Fruit fly (Drosophila melanogaster) whole organism, adult: ENCODE measurements around the gene Sec24CD.

ENCODE experiments used
- CG11617 ChIP-seq: fragments of 200-800 bp; sonication (Bioruptor generic); optimal IDR thresholded peaks from 2 replicates; lab custom pipeline; 2017; ENCODE audit warnings: mild to moderate bottlenecking, missing biosample characterization, missing genetic modification reagents, missing genetic modification characterization
- CG12768 ChIP-seq: fragments of 200-800 bp; sonication (Bioruptor generic); optimal IDR thresholded peaks from 2 replicates; lab custom pipeline; 2017; ENCODE audit warnings: missing biosample characterization, missing genetic modification characterization, mild to moderate bottlenecking, moderate library complexity, missing genetic modification reagents
- CG14711 ChIP-seq: fragments of 200-800 bp; sonication (Bioruptor generic); optimal IDR thresholded peaks from 2 replicates; lab custom pipeline; 2018; ENCODE audit warnings: missing biosample characterization, mild to moderate bottlenecking, missing genetic modification characterization, moderate library complexity
- CG1620 ChIP-seq: fragments of 200-800 bp; sonication (Bioruptor generic); optimal IDR thresholded peaks from 2 replicates; lab custom pipeline; 2016; ENCODE audit warnings: missing biosample characterization, missing genetic modification characterization
- CG33017 ChIP-seq: fragments of 200-800 bp; sonication (Bioruptor generic); optimal IDR thresholded peaks from 2 replicates; lab custom pipeline; 2018; ENCODE audit warnings: missing biosample characterization, mild to moderate bottlenecking, missing genetic modification characterization, moderate library complexity
- CG5204 ChIP-seq: fragments of 200-800 bp; sonication (Bioruptor generic); optimal IDR thresholded peaks from 2 replicates; lab custom pipeline; 2016; ENCODE audit warnings: missing biosample characterization, missing genetic modification characterization
- CG7045 ChIP-seq: fragments of 200-800 bp; sonication (Bioruptor generic); optimal IDR thresholded peaks from 2 replicates; lab custom pipeline; 2017; ENCODE audit warnings: missing biosample characterization, mild to moderate bottlenecking, missing genetic modification characterization
- CG7101 ChIP-seq: fragments of 200-800 bp; sonication (Bioruptor generic); optimal IDR thresholded peaks from 2 replicates; lab custom pipeline; 2018; ENCODE audit warnings: missing biosample characterization, mild to moderate bottlenecking, missing genetic modification characterization, moderate library complexity
- Clk ChIP-seq: fragments of 200-800 bp; sonication (Bioruptor generic); optimal IDR thresholded peaks from 2 replicates; lab custom pipeline; 2017; ENCODE audit warnings: missing biosample characterization, missing genetic modification characterization
- Crg-1 ChIP-seq: fragments of 200-800 bp; sonication (Bioruptor generic); optimal IDR thresholded peaks from 2 replicates; lab custom pipeline; 2016; ENCODE audit warnings: missing biosample characterization, missing genetic modification characterization
- Hr96 ChIP-seq: fragments of 200-800 bp; sonication (Bioruptor generic); optimal IDR thresholded peaks from 2 replicates; lab custom pipeline; 2016; ENCODE audit warnings: missing biosample characterization, missing genetic modification characterization
- Mnt ChIP-seq: fragments of 200-800 bp; sonication (Bioruptor generic); optimal IDR thresholded peaks from 2 replicates; lab custom pipeline; 2016; ENCODE audit warnings: missing biosample characterization, mild to moderate bottlenecking, missing genetic modification characterization
- bab1 ChIP-seq: fragments of 200-800 bp; sonication (Bioruptor generic); optimal IDR thresholded peaks from 3 replicates; lab custom pipeline; 2019; ENCODE audit warnings: missing biosample characterization, mild to moderate bottlenecking, missing genetic modification characterization, moderate library complexity
- cic ChIP-seq: fragments of 200-800 bp; sonication (Bioruptor generic); optimal IDR thresholded peaks from 2 replicates; lab custom pipeline; 2017; ENCODE audit warnings: missing biosample characterization, mild to moderate bottlenecking, missing genetic modification characterization, moderate library complexity
- cnc ChIP-seq, 2 experiments: fragments of >200 bp; optimal IDR thresholded peaks; 2 replicates each; lab custom pipeline; 2017
- kay ChIP-seq: fragments of 200-800 bp; sonication (Bioruptor generic); peaks from one replicate; lab custom pipeline; 2016; ENCODE audit warnings: missing biosample characterization, missing genetic modification characterization, borderline replicate concordance
- ovo ChIP-seq: fragments of 200-800 bp; sonication (Bioruptor generic); optimal IDR thresholded peaks from 2 replicates; lab custom pipeline; 2016; ENCODE audit warnings: missing biosample characterization, missing genetic modification characterization
- pad ChIP-seq: fragments of 200-800 bp; sonication (Bioruptor generic); optimal IDR thresholded peaks from 3 replicates; lab custom pipeline; 2017; ENCODE audit warnings: missing biosample characterization, missing genetic modification characterization, mild to moderate bottlenecking, moderate library complexity, missing genetic modification reagents
- tj ChIP-seq: fragments of 200-800 bp; sonication (Bioruptor generic); optimal IDR thresholded peaks from 3 replicates; lab custom pipeline; 2017; ENCODE audit warnings: missing biosample characterization, mild to moderate bottlenecking, missing genetic modification characterization, moderate library complexity
- toe ChIP-seq: fragments of 200-800 bp; sonication (Bioruptor generic); optimal IDR thresholded peaks from 2 replicates; lab custom pipeline; 2016; ENCODE audit warnings: missing biosample characterization, missing genetic modification characterization

The Sec24CD gene

dm6 chr2L:2220573-2221332, 15.9 kb downstream of the Sec24CD start, which contains the start of gene papi:
papi (plus strand) TSS chr2L:2220748.
- peak; percentile 28 for TF ChIP-seq CG33017 (tag; lab: Kevin White, UChicago)
- no peak for TF ChIP-seq pad (GFP tag; lab: Kevin White, UChicago)
- no peak for TF ChIP-seq CG7045 (GFP tag; lab: Kevin White, UChicago)
- no peak for TF ChIP-seq CG11617 (GFP tag; lab: Kevin White, UChicago)
- TF ChIP-seq Crg-1 (GFP tag; lab: Kevin White, UChicago): no peak
- no peak for TF ChIP-seq bab1 (GFP tag; lab: Kevin White, UChicago)
- TF ChIP-seq Mnt (GFP tag; lab: Kevin White, UChicago): peak; percentile 99
- peak; percentile 70 for TF ChIP-seq ovo (GFP tag; lab: Kevin White, UChicago)
- TF ChIP-seq Clk (GFP tag; lab: Kevin White, UChicago): no peak
- TF ChIP-seq toe (GFP tag; lab: Kevin White, UChicago): no peak
- TF ChIP-seq cic (GFP tag; lab: Kevin White, UChicago): peak; percentile 34
- TF ChIP-seq CG12768: no peak
- TF ChIP-seq Hr96 (GFP tag; lab: Kevin White, UChicago): no peak
- no peak for TF ChIP-seq cnc (optimal IDR thresholded peaks at IDR 0.05; lab: Kevin White, UChicago)
- no peak for TF ChIP-seq CG5204 (GFP tag; lab: Kevin White, UChicago)
- TF ChIP-seq tj (GFP tag; lab: Kevin White, UChicago): no peak
- no peak for TF ChIP-seq CG1620 (GFP tag; lab: Kevin White, UChicago)
- no peak for TF ChIP-seq kay (GFP tag; lab: Kevin White, UChicago)
- no peak for TF ChIP-seq CG14711 (tag; lab: Kevin White, UChicago)
- peak; percentile 47 for TF ChIP-seq CG7101 (tag; lab: Kevin White, UChicago)

dm6 chr2L:2217067-2217684, 19.5 kb downstream of the Sec24CD start, which contains the start of the genes CG15386, CG42371 and mio:
CG15386 (minus strand) TSS chr2L:2217246.
CG42371 (minus strand) TSS chr2L:2217246.
mio (plus strand) TSS chr2L:2217290.
- TF ChIP-seq CG11617 (GFP tag; lab: Kevin White, UChicago): peak; percentile 74
- TF ChIP-seq CG33017 (tag; lab: Kevin White, UChicago): peak; percentile 71
- TF ChIP-seq tj (GFP tag; lab: Kevin White, UChicago): peak; percentile 38
- TF ChIP-seq cnc (optimal IDR thresholded peaks at IDR 0.05; lab: Kevin White, UChicago): no peak
- peak; percentile 32 for TF ChIP-seq CG1620 (GFP tag; lab: Kevin White, UChicago)
- peak; percentile 27 for TF ChIP-seq CG12768
- peak; percentile 94 for TF ChIP-seq Mnt (GFP tag; lab: Kevin White, UChicago)
- no peak for TF ChIP-seq kay (GFP tag; lab: Kevin White, UChicago)
- TF ChIP-seq ovo (GFP tag; lab: Kevin White, UChicago): no peak
- TF ChIP-seq CG7045 (GFP tag; lab: Kevin White, UChicago): no peak
- TF ChIP-seq bab1 (GFP tag; lab: Kevin White, UChicago): peak; percentile 54
- TF ChIP-seq Hr96 (GFP tag; lab: Kevin White, UChicago): no peak
- TF ChIP-seq toe (GFP tag; lab: Kevin White, UChicago): no peak
- TF ChIP-seq CG14711 (tag; lab: Kevin White, UChicago): peak; percentile 47
- peak; percentile 52 for TF ChIP-seq pad (GFP tag; lab: Kevin White, UChicago)
- no peak for TF ChIP-seq Clk (GFP tag; lab: Kevin White, UChicago)
- peak; percentile 94 for TF ChIP-seq cic (GFP tag; lab: Kevin White, UChicago)
- TF ChIP-seq CG5204 (GFP tag; lab: Kevin White, UChicago): no peak
- TF ChIP-seq CG7101 (tag; lab: Kevin White, UChicago): peak; percentile 53
- peak; percentile 66 for TF ChIP-seq Crg-1 (GFP tag; lab: Kevin White, UChicago)

dm6 chr2L:2216065-2216464, 20.6 kb downstream of the Sec24CD start, which contains the start of gene daed:
daed (minus strand) TSS chr2L:2216311.
- TF ChIP-seq pad (GFP tag; lab: Kevin White, UChicago) (peak; percentile 28), cic (GFP tag; lab: Kevin White, UChicago) (peak; percentile 34), kay (GFP tag; lab: Kevin White, UChicago) (no peak), Hr96 (GFP tag; lab: Kevin White, UChicago) (no peak), toe (GFP tag; lab: Kevin White, UChicago) (no peak), cnc (optimal IDR thresholded peaks at IDR 0.05; lab: Kevin White, UChicago) (no peak), CG11617 (GFP tag; lab: Kevin White, UChicago) (no peak), Mnt (GFP tag; lab: Kevin White, UChicago) (peak; percentile 16), tj (GFP tag; lab: Kevin White, UChicago) (no peak), CG12768 (peak; percentile 23), CG33017 (tag; lab: Kevin White, UChicago) (peak; percentile 70), CG7101 (tag; lab: Kevin White, UChicago) (peak; percentile 64), CG14711 (tag; lab: Kevin White, UChicago) (no peak), CG7045 (GFP tag; lab: Kevin White, UChicago) (no peak), ovo (GFP tag; lab: Kevin White, UChicago) (no peak), CG1620 (GFP tag; lab: Kevin White, UChicago) (no peak), bab1 (GFP tag; lab: Kevin White, UChicago) (peak; percentile 9), Crg-1 (GFP tag; lab: Kevin White, UChicago) (peak; percentile 18), Clk (GFP tag; lab: Kevin White, UChicago) (no peak)

- peak; percentile 62 for TF ChIP-seq CG7101 (tag; lab: Kevin White, UChicago)
- TF ChIP-seq CG5204 (GFP tag; lab: Kevin White, UChicago): no peak
- TF ChIP-seq kay (GFP tag; lab: Kevin White, UChicago): no peak
- peak; percentile 64 for TF ChIP-seq pad (GFP tag; lab: Kevin White, UChicago)
- TF ChIP-seq cnc (optimal IDR thresholded peaks at IDR 0.05; lab: Kevin White, UChicago): no peak
- peak; percentile 11 for TF ChIP-seq CG7045 (GFP tag; lab: Kevin White, UChicago)
- peak; percentile 78 for TF ChIP-seq Crg-1 (GFP tag; lab: Kevin White, UChicago)
- peak; percentile 54 for TF ChIP-seq Mnt (GFP tag; lab: Kevin White, UChicago)
- peak; percentile 7 for TF ChIP-seq CG14711 (tag; lab: Kevin White, UChicago)
- TF ChIP-seq Hr96 (GFP tag; lab: Kevin White, UChicago): no peak
- TF ChIP-seq bab1 (GFP tag; lab: Kevin White, UChicago): peak; percentile 87
- peak; percentile 51 for TF ChIP-seq CG11617 (GFP tag; lab: Kevin White, UChicago)
- no peak for TF ChIP-seq tj (GFP tag; lab: Kevin White, UChicago)
- peak; percentile 42 for TF ChIP-seq CG1620 (GFP tag; lab: Kevin White, UChicago)
- peak; percentile 49 for TF ChIP-seq cic (GFP tag; lab: Kevin White, UChicago)
- TF ChIP-seq CG12768: peak; percentile 24
- peak; percentile 25 for TF ChIP-seq ovo (GFP tag; lab: Kevin White, UChicago)
Observed at dm6 chr2L:2214004-2214403, 22.6 kb downstream of the Sec24CD start, which contains the start of the genes Uch and CG34174. Uch (minus strand) TSS chr2L:2214211. CG34174 (plus strand) TSS chr2L:2214266.
